Fruit fly (Drosophila melanogaster): ENCODE measurements around the gene VhaM9.7-a.
A peak's percentile ranks its signal among the peaks of the same experiment; 100 is the strongest.

Gene VhaM9.7-a

dm6 chr3L:4302088-4302487 lies 39.6 kb downstream of the VhaM9.7-a start (continued):
- TF ChIP-seq CG11504 (tag; optimal IDR thresholded peaks at IDR 0.05) = peak; percentile 20
- TF ChIP-seq CG10274 (GFP tag; optimal IDR thresholded peaks at IDR 0.05) = no peak
- TF ChIP-seq HLH3B (GFP tag; IDR thresholded peaks at IDR 0.05) = no peak
- TF ChIP-seq phol (tag; optimal IDR thresholded peaks at IDR 0.05) = peak; percentile 15
- TF ChIP-seq slbo (GFP tag; IDR thresholded peaks at IDR 0.05) = no peak
- TF ChIP-seq Kr (GFP tag; optimal IDR thresholded peaks at IDR 0.05) = no peak
- TF ChIP-seq Sox100B (GFP tag; optimal IDR thresholded peaks at IDR 0.05) = peak; percentile 4
- no peak for TF ChIP-seq CG15696 (tag; optimal IDR thresholded peaks at IDR 0.05)
- TF ChIP-seq sens (GFP tag) = peak; percentile 71
- peak; percentile 22 for TF ChIP-seq gsb-n (tag; optimal IDR thresholded peaks at IDR 0.05)
- TF ChIP-seq CG18262 (tag; optimal IDR thresholded peaks at IDR 0.05) = peak; percentile 29
- no peak for TF ChIP-seq CG1603 (tag; optimal IDR thresholded peaks at IDR 0.05)
- TF ChIP-seq Optix (GFP tag; IDR thresholded peaks at IDR 0.05) = no peak
- TF ChIP-seq Nf-YC (tag; optimal IDR thresholded peaks at IDR 0.05) = no peak
- no peak for TF ChIP-seq aop (GFP tag; IDR thresholded peaks at IDR 0.05)
- 0 out of 3 replicates have a peak, but pooled peaks have one; percentile 6 for TF ChIP-seq row (GFP tag; IDR thresholded peaks at IDR 0.05)
- TF ChIP-seq CG17361 (GFP tag; IDR thresholded peaks at IDR 0.05) = peak; percentile 31; the same call in 1 of the 3 replicates
- no peak for TF ChIP-seq shn (GFP tag; optimal IDR thresholded peaks at IDR 0.05)
- no peak for TF ChIP-seq CrebB (tag; optimal IDR thresholded peaks at IDR 0.05)
- TF ChIP-seq lilli (GFP tag; optimal IDR thresholded peaks at IDR 0.05) = no peak
- TF ChIP-seq CG11696 (GFP tag; IDR thresholded peaks at IDR 0.05) = no peak
- TF ChIP-seq Hey (tag; optimal IDR thresholded peaks at IDR 0.05) = no peak
- no peak for TF ChIP-seq CG17802 (tag; optimal IDR thresholded peaks at IDR 0.05)
- no peak for TF ChIP-seq CG30431 (GFP tag; optimal IDR thresholded peaks at IDR 0.05)
- no peak for TF ChIP-seq pb (GFP tag; optimal IDR thresholded peaks at IDR 0.05)
- TF ChIP-seq CG6683 (GFP tag; optimal IDR thresholded peaks at IDR 0.05) = no peak
- TF ChIP-seq CG10543 (GFP tag; optimal IDR thresholded peaks at IDR 0.05) = no peak
- peak in 1 of 3 experiments; percentile 8 for TF ChIP-seq lola (GFP tag; optimal IDR thresholded peaks at IDR 0.05)
- no peak for TF ChIP-seq CG8359 (GFP tag; optimal IDR thresholded peaks at IDR 0.05; ENCODE audit: borderline replicate concordance)
- no peak for TF ChIP-seq CG9437 (GFP tag; optimal IDR thresholded peaks at IDR 0.05)
- TF ChIP-seq CG2678 (tag; optimal IDR thresholded peaks at IDR 0.05) = peak; percentile 3
- TF ChIP-seq onecut (GFP tag; IDR thresholded peaks at IDR 0.05) = no peak
- TF ChIP-seq da (GFP tag; optimal IDR thresholded peaks at IDR 0.05) = no peak
- no peak for TF ChIP-seq CG4854 (GFP tag; optimal IDR thresholded peaks at IDR 0.05)
- TF ChIP-seq luna (GFP tag; optimal IDR thresholded peaks at IDR 0.05) = no peak
- no peak for TF ChIP-seq CG10565 (GFP tag; optimal IDR thresholded peaks at IDR 0.05)
- no peak for TF ChIP-seq CkIIα-i1 (GFP tag; IDR thresholded peaks at IDR 0.05)
- no peak for TF ChIP-seq crp (GFP tag; optimal IDR thresholded peaks at IDR 0.05)
- no peak for TF ChIP-seq YL-1 (GFP tag; optimal IDR thresholded peaks at IDR 0.05)
- TF ChIP-seq CoRest (tag; optimal IDR thresholded peaks at IDR 0.05) = no peak
- no peak for TF ChIP-seq CG31388 (GFP tag; optimal IDR thresholded peaks at IDR 0.05)
- TF ChIP-seq dmrt99B (tag; optimal IDR thresholded peaks at IDR 0.05) = no peak
- no peak for TF ChIP-seq lbe (GFP tag; optimal IDR thresholded peaks at IDR 0.05)
- no peak for TF ChIP-seq CG10431 (GFP tag; optimal IDR thresholded peaks at IDR 0.05)
- no peak for TF ChIP-seq CG9817 (tag; optimal IDR thresholded peaks at IDR 0.05)
- peak; percentile 1 for TF ChIP-seq fd96Cb (tag; optimal IDR thresholded peaks at IDR 0.05)
- no peak for TF ChIP-seq CG8924 (tag; optimal IDR thresholded peaks at IDR 0.05)
- TF ChIP-seq hkb (optimal IDR thresholded peaks at IDR 0.05) = no peak
- TF ChIP-seq hkb (GFP tag; IDR thresholded peaks at IDR 0.05) = no peak
- no peak for TF ChIP-seq Oaz (GFP tag; IDR thresholded peaks at IDR 0.05)
- TF ChIP-seq kay (GFP tag; optimal IDR thresholded peaks at IDR 0.05) = no peak
- no peak for TF ChIP-seq CG2116 (GFP tag; optimal IDR thresholded peaks at IDR 0.05)
